Fruit fly (Drosophila melanogaster): ENCODE measurements around the gene CG13998.
A peak's percentile ranks its signal among the peaks of the same experiment; 100 is the strongest.

The CG13998 gene

DNA sequence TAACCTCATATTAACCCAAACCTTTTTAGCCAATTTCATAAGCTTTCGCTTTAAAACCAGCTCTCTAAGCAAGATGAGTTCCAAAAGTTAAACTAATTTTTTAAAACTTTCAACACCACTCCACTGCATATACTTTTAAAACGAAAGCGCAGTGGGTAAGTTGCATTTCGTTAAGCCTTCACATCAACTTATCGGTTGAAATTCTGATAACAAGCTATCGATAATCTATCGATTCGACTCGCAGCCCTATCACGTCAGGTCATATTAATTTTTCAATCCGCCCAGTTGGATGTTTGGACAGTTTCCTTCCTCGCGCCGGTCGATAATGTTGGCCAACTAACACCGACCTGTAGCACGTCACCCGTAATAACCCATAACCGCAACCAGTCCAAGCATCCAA lies 29.5 kb upstream of the CG13998 start, which contains the start of gene ifc:
ifc (plus strand) TSS at position 255 of the 400 bp plus-strand sequence.
- TF ChIP-seq sv (GFP tag; optimal IDR thresholded peaks at IDR 0.05) (peak; percentile 42), fru (GFP tag; optimal IDR thresholded peaks at IDR 0.05) (peak; percentile 47), brk (GFP tag; optimal IDR thresholded peaks at IDR 0.05) (no peak), foxo (GFP tag; optimal IDR thresholded peaks at IDR 0.05) (peak in 1 of 2 experiments; percentile 52), CG32264 (GFP tag; optimal IDR thresholded peaks at IDR 0.05) (no peak), Abd-B (GFP tag; optimal IDR thresholded peaks at IDR 0.05) (no peak), Mio (GFP tag; optimal IDR thresholded peaks at IDR 0.05) (no peak), dl (GFP tag; optimal IDR thresholded peaks at IDR 0.05; ENCODE audit: insufficient read depth in 1 of 2, partially characterized antibody in 2 of 2) (no peak), Myc (optimal IDR thresholded peaks at IDR 0.05) (no peak), Hnf4 (GFP tag; optimal IDR thresholded peaks at IDR 0.05) (no peak), br (GFP tag; optimal IDR thresholded peaks at IDR 0.05) (peak; percentile 53), usp (GFP tag; optimal IDR thresholded peaks at IDR 0.05) (no peak), lola (GFP tag; optimal IDR thresholded peaks at IDR 0.05) (no peak), HLH106 (tag; optimal IDR thresholded peaks at IDR 0.05) (peak; percentile 60), OdsH (GFP tag; optimal IDR thresholded peaks at IDR 0.05) (peak; percentile 51), sage (GFP tag; optimal IDR thresholded peaks at IDR 0.05) (no peak), N (GFP tag; optimal IDR thresholded peaks at IDR 0.05) (peak; percentile 98), dsf (GFP tag; optimal IDR thresholded peaks at IDR 0.05; ENCODE audit: borderline replicate concordance) (no peak), Dif (GFP tag; optimal IDR thresholded peaks at IDR 0.05; ENCODE audit: partially characterized antibody) (peak; percentile 61), ey (GFP tag; optimal IDR thresholded peaks at IDR 0.05) (peak; percentile 30), CG9705 (GFP tag; optimal IDR thresholded peaks at IDR 0.05) (peak; percentile 10), Rel (GFP tag; optimal IDR thresholded peaks at IDR 0.05) (no peak), Rel (tag; optimal IDR thresholded peaks at IDR 0.05) (peak; percentile 46), h (GFP tag; optimal IDR thresholded peaks at IDR 0.05) (peak; percentile 64), Dfd (GFP tag; optimal IDR thresholded peaks at IDR 0.05) (no peak), rgr (GFP tag; optimal IDR thresholded peaks at IDR 0.05) (peak; percentile 54), tai (GFP tag; optimal IDR thresholded peaks at IDR 0.05) (no peak), Jra (GFP tag; optimal IDR thresholded peaks at IDR 0.05) (no peak), pan (optimal IDR thresholded peaks at IDR 0.05) (no peak), Hr83 (GFP tag; optimal IDR thresholded peaks at IDR 0.05; ENCODE audit: poor library complexity, severe bottlenecking) (peak; percentile 87), Hr78 (GFP tag; optimal IDR thresholded peaks at IDR 0.05) (peak; percentile 66), psq (GFP tag; optimal IDR thresholded peaks at IDR 0.05) (peak; percentile 30), jim (GFP tag; optimal IDR thresholded peaks at IDR 0.05) (no peak), Sp1 (GFP tag; optimal IDR thresholded peaks at IDR 0.05) (peak; percentile 8), Vsx2 (GFP tag; optimal IDR thresholded peaks at IDR 0.05; ENCODE audit: partially characterized antibody) (no peak), woc (GFP tag; optimal IDR thresholded peaks at IDR 0.05) (peak; percentile 39), CrebA (GFP tag; optimal IDR thresholded peaks at IDR 0.05; ENCODE audit: borderline replicate concordance) (no peak), GATAd (GFP tag; optimal IDR thresholded peaks at IDR 0.05) (no peak), dmrt93B (GFP tag; optimal IDR thresholded peaks at IDR 0.05) (no peak)

DNA sequence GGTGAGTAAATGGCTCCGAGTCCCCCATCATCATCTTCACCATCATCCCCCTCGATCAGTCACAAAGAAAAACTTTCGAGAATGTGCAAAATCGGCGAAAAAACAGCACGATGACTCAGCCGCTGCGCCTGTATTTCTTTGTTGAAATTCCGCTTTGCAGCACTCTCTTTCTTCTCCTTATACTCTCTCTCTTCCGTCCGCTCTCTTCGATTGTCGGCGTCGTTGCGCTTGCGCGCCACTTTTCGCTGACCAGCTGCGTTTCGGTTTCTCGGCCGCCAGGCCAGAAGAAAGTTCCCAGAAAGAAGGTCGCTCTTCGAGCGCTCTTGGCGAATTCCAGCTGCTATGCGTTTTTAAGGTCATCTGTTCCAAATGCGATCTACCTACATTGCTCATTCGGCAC lies 26.6 kb upstream of the CG13998 start:
- peak; percentile 27 for TF ChIP-seq Jra (GFP tag; optimal IDR thresholded peaks at IDR 0.05)
- TF ChIP-seq Sp1 (GFP tag; optimal IDR thresholded peaks at IDR 0.05), result no peak
- peak; percentile 56 to 59 for TF ChIP-seq dl (GFP tag; optimal IDR thresholded peaks at IDR 0.05; ENCODE audit: insufficient read depth in 1 of 2, partially characterized antibody in 2 of 2)
- peak; percentile 20 for TF ChIP-seq Dif (GFP tag; optimal IDR thresholded peaks at IDR 0.05; ENCODE audit: partially characterized antibody)

DNA sequence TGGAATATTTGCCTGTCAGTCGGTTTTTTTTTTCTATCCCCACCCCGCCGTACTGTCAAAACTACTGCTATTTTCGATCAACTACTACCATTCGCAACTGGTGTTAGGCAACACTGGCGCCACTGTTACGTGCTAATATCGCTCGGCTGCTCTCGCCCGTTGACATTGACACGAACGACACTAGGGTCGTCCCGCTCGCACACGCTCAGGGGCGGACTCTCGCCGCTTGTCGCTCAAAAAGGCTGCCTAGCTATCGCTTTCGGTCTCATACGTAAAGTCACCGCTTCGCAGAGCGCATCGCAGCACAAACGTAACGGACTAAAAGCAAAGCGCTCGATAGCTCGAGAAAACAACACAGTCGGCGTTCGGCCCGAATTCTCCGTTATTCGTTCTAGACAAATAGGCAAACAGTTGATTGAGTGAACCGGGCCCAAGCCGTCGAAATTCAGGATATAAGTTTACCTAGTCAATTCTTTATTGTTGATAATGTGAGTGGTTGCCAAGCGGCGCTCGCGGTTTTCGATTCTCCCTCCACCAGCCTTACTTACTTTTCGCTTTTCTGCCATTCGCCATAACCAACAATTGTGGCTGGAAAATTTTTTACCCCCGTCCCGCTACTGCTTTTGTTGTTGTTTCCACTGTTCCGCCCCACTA lies 25.8 kb upstream of the CG13998 start:
- TF ChIP-seq Jra (GFP tag; optimal IDR thresholded peaks at IDR 0.05) (peak; percentile 73), Dif (GFP tag; optimal IDR thresholded peaks at IDR 0.05; ENCODE audit: partially characterized antibody) (peak; percentile 79), psq (GFP tag; optimal IDR thresholded peaks at IDR 0.05) (peak; percentile 32), Hr83 (GFP tag; optimal IDR thresholded peaks at IDR 0.05; ENCODE audit: poor library complexity, severe bottlenecking) (peak; percentile 64), Abd-B (GFP tag; optimal IDR thresholded peaks at IDR 0.05) (no peak), foxo (GFP tag; optimal IDR thresholded peaks at IDR 0.05) (peak; percentile 47 to 67), Dfd (GFP tag; optimal IDR thresholded peaks at IDR 0.05) (no peak), jim (GFP tag; optimal IDR thresholded peaks at IDR 0.05) (no peak), sv (GFP tag; optimal IDR thresholded peaks at IDR 0.05) (peak; percentile 27), Hnf4 (GFP tag; optimal IDR thresholded peaks at IDR 0.05) (peak; percentile 78), sage (GFP tag; optimal IDR thresholded peaks at IDR 0.05) (no peak), Sp1 (GFP tag; optimal IDR thresholded peaks at IDR 0.05) (peak; percentile 73), h (GFP tag; optimal IDR thresholded peaks at IDR 0.05) (peak; percentile 72), Vsx2 (GFP tag; optimal IDR thresholded peaks at IDR 0.05; ENCODE audit: partially characterized antibody) (no peak), brk (GFP tag; optimal IDR thresholded peaks at IDR 0.05) (no peak), pan (optimal IDR thresholded peaks at IDR 0.05) (no peak), GATAd (GFP tag; optimal IDR thresholded peaks at IDR 0.05) (no peak), rgr (GFP tag; optimal IDR thresholded peaks at IDR 0.05) (peak; percentile 70), CG9705 (GFP tag; optimal IDR thresholded peaks at IDR 0.05) (peak; percentile 11), fru (GFP tag; optimal IDR thresholded peaks at IDR 0.05) (peak; percentile 52), Mio (GFP tag; optimal IDR thresholded peaks at IDR 0.05) (no peak), CG32264 (GFP tag; optimal IDR thresholded peaks at IDR 0.05) (no peak), dsf (GFP tag; optimal IDR thresholded peaks at IDR 0.05; ENCODE audit: borderline replicate concordance) (no peak), tai (GFP tag; optimal IDR thresholded peaks at IDR 0.05) (no peak), HLH106 (tag; optimal IDR thresholded peaks at IDR 0.05) (peak; percentile 37), Hr78 (GFP tag; optimal IDR thresholded peaks at IDR 0.05) (no peak), CrebA (GFP tag; optimal IDR thresholded peaks at IDR 0.05; ENCODE audit: borderline replicate concordance) (no peak), OdsH (GFP tag; optimal IDR thresholded peaks at IDR 0.05) (peak; percentile 38), ey (GFP tag; optimal IDR thresholded peaks at IDR 0.05) (peak; percentile 1), N (GFP tag; optimal IDR thresholded peaks at IDR 0.05) (no peak), dl (GFP tag; optimal IDR thresholded peaks at IDR 0.05; ENCODE audit: insufficient read depth in 1 of 2, partially characterized antibody in 2 of 2) (peak in 1 of 2 experiments; percentile 46), lola (GFP tag; optimal IDR thresholded peaks at IDR 0.05) (no peak), Myc (optimal IDR thresholded peaks at IDR 0.05) (no peak), woc (GFP tag; optimal IDR thresholded peaks at IDR 0.05) (no peak), dmrt93B (GFP tag; optimal IDR thresholded peaks at IDR 0.05) (no peak)
